Fruit fly (Drosophila melanogaster) whole organism, prepupa: ENCODE results near the gene Pax.

Experiments
- CG11294 ChIP-seq: fragments of 200-800 bp; sonication (Bioruptor generic); IDR thresholded peaks from 2 replicates; pipeline ENCODE4 v1.3.6; 2022; ENCODE audit warnings: missing biosample characterization, missing genetic modification characterization
- CG11902 ChIP-seq: fragments of 200-800 bp; sonication (Bioruptor generic); optimal IDR thresholded peaks from 3 replicates; lab custom pipeline; 2016; ENCODE audit warnings: missing biosample characterization, missing genetic modification characterization
- CG16779 ChIP-seq: fragments of 200-800 bp; sonication (Bioruptor generic); optimal IDR thresholded peaks from 3 replicates; lab custom pipeline; 2017; ENCODE audit warnings: missing biosample characterization, mild to moderate bottlenecking, missing genetic modification characterization
- CG32006 ChIP-seq: fragments of 200-800 bp; sonication (Bioruptor generic); optimal IDR thresholded peaks from 3 replicates; lab custom pipeline; 2017; ENCODE audit warnings: missing biosample characterization, mild to moderate bottlenecking, missing genetic modification characterization
- CG34406 ChIP-seq: fragments of 200-800 bp; sonication (Bioruptor generic); optimal IDR thresholded peaks from 3 replicates; lab custom pipeline; 2016; ENCODE audit warnings: missing biosample characterization, missing genetic modification characterization
- CG3919 ChIP-seq: fragments of 200-800 bp; sonication (Bioruptor generic); optimal IDR thresholded peaks from 3 replicates; lab custom pipeline; 2016; ENCODE audit warnings: missing biosample characterization, missing genetic modification characterization
- CG6163 ChIP-seq: fragments of 200-800 bp; sonication (Bioruptor generic); IDR thresholded peaks from 3 replicates; pipeline ENCODE4 v1.3.6; 2022; ENCODE audit warnings: missing biosample characterization, missing genetic modification characterization
- CG6276 ChIP-seq: fragments of 200-800 bp; sonication (Bioruptor generic); optimal IDR thresholded peaks from 2 replicates; lab custom pipeline; 2017; ENCODE audit warnings: missing biosample characterization, mild to moderate bottlenecking, missing genetic modification characterization
- CG6854 ChIP-seq: fragments of 200-800 bp; sonication (Bioruptor generic); optimal IDR thresholded peaks from 2 replicates; lab custom pipeline; 2017; ENCODE audit warnings: missing biosample characterization, mild to moderate bottlenecking, missing genetic modification characterization
- CG7368 ChIP-seq: fragments of 200-800 bp; sonication (Bioruptor generic); optimal IDR thresholded peaks from 3 replicates; lab custom pipeline; 2016; ENCODE audit warnings: missing biosample characterization, missing genetic modification characterization
- CG8119 ChIP-seq: fragments of 200-800 bp; sonication (Bioruptor generic); IDR thresholded peaks from 3 replicates; pipeline ENCODE4 v1.3.6; 2022; ENCODE audit warnings: missing biosample characterization, missing genetic modification characterization
- CG8319 ChIP-seq: fragments of 200-800 bp; sonication (Bioruptor generic); optimal IDR thresholded peaks from 3 replicates; lab custom pipeline; 2016; ENCODE audit warnings: missing biosample characterization, missing genetic modification characterization
- CG8632 ChIP-seq: fragments of 200-800 bp; sonication (Bioruptor generic); optimal IDR thresholded peaks from 3 replicates; lab custom pipeline; 2016; ENCODE audit warnings: missing biosample characterization, missing genetic modification characterization
- Eip93F ChIP-seq: fragments of 200-800 bp; sonication (Bioruptor generic); optimal IDR thresholded peaks from 2 replicates; lab custom pipeline; 2016; ENCODE audit warnings: missing biosample characterization, mild to moderate bottlenecking, missing genetic modification characterization
- Ets21C ChIP-seq: fragments of 200-800 bp; sonication (Bioruptor generic); optimal IDR thresholded peaks from 3 replicates; lab custom pipeline; 2016; ENCODE audit warnings: missing biosample characterization, missing genetic modification characterization
- Ets96B ChIP-seq: fragments of 200-800 bp; optimal IDR thresholded peaks from 2 replicates; lab custom pipeline; 2019; ENCODE audit warnings: missing biosample characterization, mild to moderate bottlenecking, missing genetic modification characterization, moderate library complexity
- Gug ChIP-seq: fragments of 200-800 bp; sonication (Bioruptor generic); IDR thresholded peaks from 2 replicates; pipeline ENCODE4 v1.3.6; 2022; ENCODE audit warnings: missing biosample characterization, missing genetic modification characterization
- Hr39 ChIP-seq: fragments of 200-800 bp; sonication (Bioruptor generic); optimal IDR thresholded peaks from 2 replicates; lab custom pipeline; 2016; ENCODE audit warnings: missing biosample characterization, missing genetic modification characterization
- Hr4 ChIP-seq: fragments of 200-800 bp; sonication (Bioruptor generic); optimal IDR thresholded peaks from 3 replicates; lab custom pipeline; 2016; ENCODE audit warnings: missing biosample characterization, missing genetic modification characterization
- OdsH ChIP-seq: fragments of 200-800 bp; sonication (Bioruptor generic); optimal IDR thresholded peaks from 3 replicates; lab custom pipeline; 2016; ENCODE audit warnings: missing biosample characterization, missing genetic modification characterization
- Smox ChIP-seq: fragments of 200-800 bp; sonication (Bioruptor generic); optimal IDR thresholded peaks from 3 replicates; lab custom pipeline; 2016; ENCODE audit warnings: missing biosample characterization, missing genetic modification characterization
- Sox14 ChIP-seq: fragments of 200-800 bp; sonication (Bioruptor generic); optimal IDR thresholded peaks from 3 replicates; lab custom pipeline; 2016; ENCODE audit warnings: missing biosample characterization, missing genetic modification characterization
- Sox15 ChIP-seq: fragments of 200-800 bp; sonication (Bioruptor generic); optimal IDR thresholded peaks from 3 replicates; lab custom pipeline; 2016; ENCODE audit warnings: missing biosample characterization, missing genetic modification characterization
- achi ChIP-seq: fragments of 200-800 bp; sonication (Bioruptor generic); optimal IDR thresholded peaks from 3 replicates; lab custom pipeline; 2016; ENCODE audit warnings: missing biosample characterization, missing genetic modification characterization
- acj6 ChIP-seq: fragments of 200-800 bp; sonication (Bioruptor generic); optimal IDR thresholded peaks from 3 replicates; lab custom pipeline; 2016; ENCODE audit warnings: missing biosample characterization, missing genetic modification characterization
- cyc ChIP-seq: fragments of 200-800 bp; sonication (Bioruptor generic); optimal IDR thresholded peaks from 3 replicates; lab custom pipeline; 2016; ENCODE audit warnings: missing biosample characterization, missing genetic modification characterization
- dac ChIP-seq: fragments of 200-800 bp; sonication (Bioruptor generic); optimal IDR thresholded peaks from 2 replicates; lab custom pipeline; 2017; ENCODE audit warnings: missing biosample characterization, mild to moderate bottlenecking, missing genetic modification characterization
- dsx ChIP-seq: fragments of 200-800 bp; optimal IDR thresholded peaks from 3 replicates; lab custom pipeline; 2019; ENCODE audit warnings: missing biosample characterization, mild to moderate bottlenecking, missing genetic modification characterization, moderate library complexity; ENCODE audit not compliant: poor library complexity, severe bottlenecking
- eg ChIP-seq: fragments of 200-800 bp; sonication (Bioruptor generic); IDR thresholded peaks from 3 replicates; pipeline ENCODE4 v1.3.6; 2022; ENCODE audit warnings: missing biosample characterization, missing genetic modification characterization
- esn ChIP-seq: fragments of 200-800 bp; sonication (Bioruptor generic); optimal IDR thresholded peaks from 2 replicates; lab custom pipeline; 2016; ENCODE audit warnings: missing biosample characterization, mild to moderate bottlenecking, missing genetic modification characterization, moderate library complexity
- fd59A ChIP-seq: fragments of 200-800 bp; sonication (Bioruptor generic); optimal IDR thresholded peaks from 2 replicates; lab custom pipeline; 2017; ENCODE audit warnings: missing biosample characterization, mild to moderate bottlenecking, missing genetic modification characterization, missing genetic modification reagents
- fd85E ChIP-seq: fragments of 200-800 bp; sonication (Bioruptor generic); optimal IDR thresholded peaks from 3 replicates; lab custom pipeline; 2016; ENCODE audit warnings: missing biosample characterization, missing genetic modification characterization
- lz ChIP-seq: fragments of 200-800 bp; sonication (Bioruptor generic); optimal IDR thresholded peaks from 3 replicates; lab custom pipeline; 2016; ENCODE audit warnings: missing biosample characterization, missing genetic modification characterization
- net ChIP-seq: fragments of 200-800 bp; sonication (Bioruptor generic); optimal IDR thresholded peaks from 3 replicates; lab custom pipeline; 2016; ENCODE audit warnings: missing biosample characterization, missing genetic modification characterization
- pdm3 ChIP-seq: fragments of 200-800 bp; sonication (Bioruptor generic); optimal IDR thresholded peaks from 3 replicates; lab custom pipeline; 2016; ENCODE audit warnings: missing biosample characterization, missing genetic modification characterization
- salr ChIP-seq, 2 experiments: fragments of 200-800 bp; sonication (Bioruptor generic); optimal IDR thresholded peaks; 3 replicates each; lab custom pipeline; 2016 to 2018; ENCODE audit warnings: missing biosample characterization in 2 of 2, missing genetic modification characterization in 2 of 2, mild to moderate bottlenecking in 1 of 2
- ss ChIP-seq, 2 experiments: fragments of 200-800 bp; sonication (Bioruptor generic); optimal IDR thresholded peaks; 2 replicates in 1 of 2; 3 replicates in 1 of 2; lab custom pipeline; 2017 to 2018; ENCODE audit warnings: mild to moderate bottlenecking in 2 of 2, missing biosample characterization in 2 of 2, missing genetic modification characterization in 2 of 2, moderate library complexity in 1 of 2
- svp ChIP-seq: fragments of 200-800 bp; sonication (Bioruptor generic); peaks from one replicate; lab custom pipeline; 2016; ENCODE audit warnings: missing biosample characterization, missing genetic modification characterization
- topi ChIP-seq: fragments of 200-800 bp; sonication (Bioruptor generic); optimal IDR thresholded peaks from 3 replicates; lab custom pipeline; 2016; ENCODE audit warnings: missing biosample characterization, missing genetic modification characterization

Gene Pax

dm6 chr2L:19398317-19399234 lies 27.8 kb downstream of the Pax start, which contains the start of gene CG17544 (continued):
- TF ChIP-seq achi (GFP tag; lab: Kevin White, UChicago) (peak; percentile 84), CG32006 (GFP tag; lab: Kevin White, UChicago) (peak; percentile 90), Eip93F (GFP tag; lab: Kevin White, UChicago) (peak; percentile 0), Ets96B (tag; lab: Kevin White, UChicago) (peak; percentile 81), CG11902 (peak; percentile 28), net (GFP tag; lab: Kevin White, UChicago) (peak; percentile 54), topi (GFP tag; lab: Kevin White, UChicago) (peak; percentile 22), Hr39 (GFP tag; lab: Kevin White, UChicago) (peak; percentile 52), cyc (GFP tag; lab: Kevin White, UChicago) (peak; percentile 25), Gug (GFP tag; lab: Robert Waterston, UW) (peak; percentile 34; the same call in 1 of the 2 replicates), dsx (GFP tag; lab: Kevin White, UChicago) (peak; percentile 32), OdsH (GFP tag; lab: Kevin White, UChicago) (peak; percentile 82), Sox15 (peak; percentile 66), fd59A (GFP tag; lab: Kevin White, UChicago) (peak; percentile 28), CG16779 (tag; lab: Kevin White, UChicago) (peak; percentile 79), esn (GFP tag; lab: Kevin White, UChicago) (peak; percentile 77), CG8632 (GFP tag; lab: Kevin White, UChicago) (peak; percentile 83), CG6854 (GFP tag; lab: Kevin White, UChicago) (peak; percentile 56), CG7368 (GFP tag; lab: Kevin White, UChicago) (peak; percentile 24), CG34406 (GFP tag; lab: Kevin White, UChicago) (peak; percentile 81), ss (GFP tag; optimal IDR thresholded peaks at IDR 0.05; lab: Kevin White, UChicago) (peak; percentile 75 to 77), Sox14 (GFP tag; lab: Kevin White, UChicago) (peak; percentile 40), CG8319 (GFP tag; lab: Kevin White, UChicago) (peak; percentile 25), CG11294 (peak; percentile 49; the same call in 1 of the 2 replicates), salr (GFP tag; optimal IDR thresholded peaks at IDR 0.05; lab: Kevin White, UChicago) (peak; percentile 33 to 81), eg (GFP tag; lab: Robert Waterston, UW) (peak; percentile 59), Ets21C (GFP tag; lab: Kevin White, UChicago) (peak; percentile 61), CG6163 (GFP tag; lab: Robert Waterston, UW) (peak; percentile 63), dac (GFP tag; lab: Kevin White, UChicago) (peak; percentile 2), lz (peak; percentile 59), CG8119 (peak; percentile 64; the same call in 2 of the 3 replicates), CG3919 (GFP tag; lab: Kevin White, UChicago) (peak; percentile 50), acj6 (peak; percentile 82), Smox (GFP tag; lab: Kevin White, UChicago) (peak; percentile 18), Hr4 (GFP tag; lab: Kevin White, UChicago) (peak; percentile 42), CG6276 (GFP tag; lab: Kevin White, UChicago) (peak; percentile 73), svp (GFP tag; lab: Kevin White, UChicago) (peak; percentile 72), pdm3 (GFP tag; lab: Kevin White, UChicago) (peak; percentile 54), fd85E (GFP tag; lab: Kevin White, UChicago) (peak; percentile 5)
